Worm (Caenorhabditis elegans) whole organism, L4/young adult: Measurements from ENCODE around the gene F44G4.3.

Experiments
- W03F9.2 ChIP-seq: fragments of 150-350 bp; optimal IDR thresholded peaks from 2 replicates; lab custom pipeline; 2014; ENCODE audit warnings: missing biosample characterization, missing genetic modification characterization
- dao-5 ChIP-seq: sonication (generic microtip); optimal IDR thresholded peaks from 2 replicates; lab custom pipeline; 2016; ENCODE audit warnings: missing genotype, missing genetic modification characterization, moderate library complexity, missing compliant biosample characterization
- him-1 ChIP-seq: sonication (generic microtip); optimal IDR thresholded peaks from 2 replicates; lab custom pipeline; 2016; ENCODE audit warnings: missing genotype, missing genetic modification reagents, missing genetic modification characterization, missing compliant biosample characterization

Gene F44G4.3

ce11 chrII:8987962-8988361, 9.5 kb downstream of the F44G4.3 start, which contains the start of gene C18E9.8:
TSS of gene C18E9.8 (minus strand) at chrII:8988062.
- TF ChIP-seq dao-5 (tag; lab: Kevin White, UChicago) (no peak), W03F9.2 (no peak), him-1 (tag; lab: Kevin White, UChicago) (no peak)

DNA sequence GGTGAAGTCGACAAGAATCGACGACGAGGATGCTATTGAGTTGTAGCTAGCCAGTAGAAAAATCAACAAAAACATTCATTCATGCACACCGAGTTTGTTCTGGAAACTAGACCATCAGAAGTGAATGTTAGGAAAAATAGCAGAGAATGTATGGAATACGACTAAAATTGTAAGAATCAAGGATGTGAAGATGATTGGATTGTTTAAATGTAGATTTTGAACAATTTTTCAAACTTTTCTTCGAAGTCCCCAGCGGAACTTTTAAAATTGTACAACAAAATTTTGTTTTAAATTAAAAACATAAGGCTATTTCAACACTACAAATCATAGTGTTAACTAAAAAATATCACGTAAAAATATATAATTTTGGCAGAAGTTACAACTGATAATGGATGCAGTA, 14.8 kb downstream of the F44G4.3 start, which contains the start of gene C18E9.7:
C18E9.7 (minus strand) TSS at position 101 of the 400 bp plus-strand sequence.
- no peak for TF ChIP-seq W03F9.2
- TF ChIP-seq him-1 (tag; lab: Kevin White, UChicago), result no peak
- TF ChIP-seq dao-5 (tag; lab: Kevin White, UChicago), result no peak

DNA sequence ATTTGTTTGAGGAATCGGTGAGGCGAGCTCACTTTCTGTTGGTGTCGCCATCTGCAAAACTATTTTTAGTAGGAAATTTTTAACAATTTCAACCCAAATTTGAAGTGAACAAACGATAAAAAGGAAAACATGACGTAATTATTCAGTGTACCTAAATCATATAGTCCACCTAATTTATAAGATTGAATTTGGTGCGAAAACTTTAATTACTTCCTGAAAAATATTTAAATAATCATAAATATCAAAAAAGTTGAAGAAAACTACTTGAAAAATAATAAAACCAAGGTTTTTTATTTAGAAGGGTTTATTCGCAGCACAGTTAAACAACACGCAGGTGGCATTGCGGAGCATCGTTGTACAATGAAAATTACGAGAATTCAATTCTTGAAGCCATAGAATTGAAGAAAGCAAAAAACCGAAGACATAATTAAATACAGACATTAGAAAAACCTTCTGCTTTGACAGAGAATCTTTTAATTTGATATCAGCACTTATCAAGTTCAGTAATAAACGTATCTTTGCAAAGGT, 23.9 kb downstream of the F44G4.3 start, which contains the start of gene tomm-40:
tomm-40 (minus strand) TSS at position 51 of the 528 bp plus-strand sequence.
- TF ChIP-seq him-1 (tag; lab: Kevin White, UChicago) (no peak), dao-5 (tag; lab: Kevin White, UChicago) (no peak), W03F9.2 (no peak)

DNA sequence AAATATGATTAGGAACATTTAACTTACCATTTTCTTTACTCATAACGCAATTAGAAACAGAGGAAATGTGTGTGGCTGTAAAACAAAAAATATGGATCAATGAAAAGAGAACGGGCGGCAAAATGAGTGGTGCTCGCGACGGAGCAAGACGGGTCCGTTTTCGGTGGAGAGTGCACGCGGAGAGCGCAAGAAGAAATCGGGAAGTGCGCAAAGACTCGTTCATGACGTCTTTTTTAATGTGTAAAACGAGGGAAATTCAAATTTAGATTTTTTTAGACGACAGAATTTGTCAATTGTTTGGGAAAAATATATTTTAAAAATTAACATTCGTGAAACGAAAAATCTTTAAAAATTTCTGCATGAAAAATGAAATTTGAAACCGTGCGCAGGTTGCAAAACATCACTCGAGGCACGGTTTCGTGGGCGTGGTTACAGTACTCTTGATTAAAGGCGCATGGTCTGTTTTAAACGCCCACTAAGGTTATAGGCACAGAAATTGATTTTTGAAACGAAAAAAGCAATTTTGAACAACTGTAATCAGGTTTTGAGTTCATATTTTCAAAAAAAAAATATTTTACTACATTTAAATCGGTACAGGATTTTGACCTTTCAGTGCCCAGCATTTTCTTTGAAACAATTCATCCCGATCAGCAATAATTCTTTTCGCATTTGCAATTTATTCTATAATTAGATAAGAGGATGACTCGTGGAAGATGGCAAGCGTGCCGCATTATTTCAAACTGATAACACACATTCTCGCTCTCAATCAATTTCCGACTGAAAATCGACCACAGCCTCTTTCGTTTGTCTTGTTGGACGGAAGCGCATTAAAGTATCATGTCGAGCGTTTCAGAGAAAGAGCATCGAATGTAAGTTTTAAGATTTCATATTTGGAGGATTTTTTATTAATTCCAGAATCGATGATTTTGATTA, 27.9 kb downstream of the F44G4.3 start, which contains the start of the genes szy-20 and C18E9.5:
szy-20 (minus strand) TSS at position 83 of the 933 bp plus-strand sequence.
C18E9.5 (plus strand) TSS at position 730 of the 933 bp plus-strand sequence.
- TF ChIP-seq dao-5 (tag; lab: Kevin White, UChicago) (no peak), him-1 (tag; lab: Kevin White, UChicago) (peak; percentile 75), W03F9.2 (peak; percentile 64)

DNA sequence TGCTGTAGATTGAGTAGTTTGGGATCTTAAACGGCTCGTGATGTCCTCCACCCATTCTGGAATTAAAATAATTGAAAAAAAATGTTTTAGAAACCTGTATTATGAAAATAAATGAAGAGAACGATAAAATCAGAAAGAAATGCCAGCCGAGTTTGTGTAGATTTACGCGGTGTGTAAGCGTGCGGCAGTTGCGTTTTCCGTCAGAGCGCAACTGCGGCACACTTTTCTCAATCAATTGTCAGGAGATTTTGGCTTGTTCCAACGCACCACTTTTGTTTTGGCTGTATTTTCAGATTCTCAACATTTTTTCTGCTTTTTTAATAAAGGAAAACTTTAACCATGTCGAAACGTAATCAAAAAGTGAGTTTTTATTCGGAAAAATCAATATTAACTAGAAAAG, 32.6 kb downstream of the F44G4.3 start, which contains the start of the genes ndub-3 and C18E9.2:
ndub-3 (minus strand) TSS at position 56 of the 400 bp plus-strand sequence.
C18E9.2 (plus strand) TSS at position 172 of the 400 bp plus-strand sequence.
- no peak for TF ChIP-seq W03F9.2
- TF ChIP-seq dao-5 (tag; lab: Kevin White, UChicago), result no peak
- no peak for TF ChIP-seq him-1 (tag; lab: Kevin White, UChicago)

ce11 chrII:8964049-8964448, 33.4 kb downstream of the F44G4.3 start, which contains the start of gene sftd-3:
TSS of gene sftd-3 (minus strand) at chrII:8964149.
- no peak for TF ChIP-seq dao-5 (tag; lab: Kevin White, UChicago)
- TF ChIP-seq him-1 (tag; lab: Kevin White, UChicago), result no peak
- no peak for TF ChIP-seq W03F9.2

DNA sequence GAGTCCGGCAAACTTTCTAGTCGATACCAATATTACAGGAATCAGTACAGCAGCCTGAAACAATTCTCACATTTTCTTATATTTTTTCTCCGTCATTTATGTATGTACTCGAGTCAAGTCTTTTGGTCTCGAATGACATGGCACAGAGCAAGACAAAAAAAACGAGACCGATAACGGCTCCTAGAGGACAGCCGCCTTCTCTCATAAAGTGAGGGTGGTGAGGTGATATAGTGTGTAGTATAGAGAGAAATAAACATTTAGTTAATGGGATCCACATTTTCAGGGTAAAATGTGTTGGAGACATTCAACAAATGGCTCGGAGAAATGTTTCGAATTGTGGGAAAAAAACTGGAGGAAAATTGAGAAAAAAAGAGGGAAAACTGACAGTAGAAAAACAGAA, 35.3 kb downstream of the F44G4.3 start:
- TF ChIP-seq him-1 (tag; lab: Kevin White, UChicago), result peak; percentile 9
- TF ChIP-seq dao-5 (tag; lab: Kevin White, UChicago), result no peak
- no peak for TF ChIP-seq W03F9.2

- TF ChIP-seq him-1 (tag; lab: Kevin White, UChicago), result no peak
- no peak for TF ChIP-seq W03F9.2
- no peak for TF ChIP-seq dao-5 (tag; lab: Kevin White, UChicago)
These were observed 36.0 kb downstream of the F44G4.3 start for ce11 chrII:8961450-8961849.

DNA sequence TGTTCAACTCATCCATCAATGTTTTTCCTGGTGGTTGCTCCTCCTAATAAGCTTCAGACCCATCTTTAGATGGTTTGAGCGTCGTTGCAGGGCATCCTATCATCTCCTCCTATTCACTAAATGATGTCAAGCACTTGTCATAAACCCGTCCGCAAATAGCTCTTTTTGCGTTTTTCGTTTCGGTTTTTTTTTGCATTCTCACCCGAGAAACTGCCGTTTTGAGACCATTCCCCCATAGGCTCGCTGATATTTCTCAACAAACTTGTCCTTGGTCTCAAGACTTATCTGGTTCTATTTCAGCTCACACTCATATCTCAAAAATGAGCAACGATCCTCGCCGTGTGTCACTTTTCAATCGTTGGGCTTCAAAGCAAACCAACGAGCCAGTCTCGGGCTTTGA, 37.0 kb downstream of the F44G4.3 start, which contains the start of gene cal-2:
cal-2 (plus strand) TSS at position 301 of the 400 bp plus-strand sequence.
- TF ChIP-seq him-1 (tag; lab: Kevin White, UChicago), result no peak
- no peak for TF ChIP-seq W03F9.2
- TF ChIP-seq dao-5 (tag; lab: Kevin White, UChicago), result no peak

ce11 chrII:8959081-8959480, 38.4 kb downstream of the F44G4.3 start:
- TF ChIP-seq dao-5 (tag; lab: Kevin White, UChicago) (no peak), him-1 (tag; lab: Kevin White, UChicago) (no peak), W03F9.2 (no peak)

- TF ChIP-seq W03F9.2 (no peak), him-1 (tag; lab: Kevin White, UChicago) (no peak)
These were observed 40.6 kb downstream of the F44G4.3 start for ce11 chrII:8956896-8957295.

DNA sequence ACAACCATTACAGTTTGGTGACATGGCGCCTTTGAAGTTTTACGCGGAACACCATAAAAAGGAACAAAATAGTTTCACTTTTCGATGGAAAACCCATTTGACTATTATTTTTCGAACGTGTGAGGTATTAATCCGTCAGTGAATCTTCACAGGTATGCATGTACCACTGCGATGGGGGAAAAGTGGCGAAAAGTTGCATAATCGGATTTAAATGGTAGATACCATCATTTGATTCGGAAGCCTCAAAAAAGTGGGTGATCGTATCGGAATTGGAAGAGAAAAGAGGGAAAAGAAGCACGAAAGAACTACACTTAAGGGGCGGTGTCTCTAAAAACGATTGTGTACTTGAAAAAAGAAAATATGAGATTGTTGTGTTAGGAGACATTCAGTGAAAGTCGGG, 43.8 kb downstream of the F44G4.3 start:
- TF ChIP-seq him-1 (tag; lab: Kevin White, UChicago), result no peak
- no peak for TF ChIP-seq dao-5 (tag; lab: Kevin White, UChicago)
- TF ChIP-seq W03F9.2, result no peak

DNA sequence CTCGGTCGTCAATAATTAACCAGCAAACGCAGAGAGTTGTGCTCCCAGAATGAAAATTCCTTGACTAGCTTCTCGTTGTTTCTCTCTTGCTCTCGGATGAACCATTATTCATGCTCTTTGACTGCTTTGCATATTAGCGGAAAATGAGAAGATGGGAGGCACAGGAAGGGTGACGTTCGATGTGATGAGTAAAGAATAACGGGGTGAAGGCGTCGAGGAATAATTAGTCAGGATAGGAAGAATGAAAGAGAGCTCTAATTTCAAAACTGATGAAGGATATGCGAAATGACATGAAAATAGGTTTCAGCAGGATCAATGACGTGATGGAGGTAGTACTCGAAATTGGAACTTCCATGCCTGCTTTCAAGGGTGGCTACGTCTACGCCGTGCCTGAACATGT, 46.2 kb downstream of the F44G4.3 start:
- TF ChIP-seq him-1 (tag; lab: Kevin White, UChicago) (no peak), dao-5 (tag; lab: Kevin White, UChicago) (no peak), W03F9.2 (no peak)

ce11 chrII:8948640-8949039, 48.8 kb downstream of the F44G4.3 start:
- no peak for TF ChIP-seq him-1 (tag; lab: Kevin White, UChicago)
- TF ChIP-seq W03F9.2, result no peak
- TF ChIP-seq dao-5 (tag; lab: Kevin White, UChicago), result no peak
